Fruit fly (Drosophila melanogaster) whole organism, embryonic: ENCODE data around the gene Nep6.

Source experiments
- Atf3 ChIP-seq: fragments of 200-800 bp; sonication (Bioruptor generic); optimal IDR thresholded peaks from 3 replicates; lab custom pipeline; 2016; ENCODE audit warnings: missing biosample characterization, missing genetic modification characterization
- Bdp1 ChIP-seq: fragments of 200-800 bp; sonication (Bioruptor generic); optimal IDR thresholded peaks from 3 replicates; lab custom pipeline; 2016; ENCODE audit warnings: missing biosample characterization, missing genetic modification characterization
- CG10209 ChIP-seq: fragments of 200-800 bp; sonication (Bioruptor generic); optimal IDR thresholded peaks from 3 replicates; lab custom pipeline; 2017; ENCODE audit warnings: missing biosample characterization, mild to moderate bottlenecking, missing genetic modification characterization, missing genetic modification reagents
- CG10274 ChIP-seq: fragments of 200-800 bp; sonication (Bioruptor generic); optimal IDR thresholded peaks from 3 replicates; lab custom pipeline; 2017; ENCODE audit warnings: missing biosample characterization, mild to moderate bottlenecking, missing genetic modification characterization
- CG11085 ChIP-seq: fragments of 200-800 bp; sonication (Bioruptor generic); IDR thresholded peaks from 2 replicates; pipeline ENCODE4 v1.3.6; 2022; ENCODE audit warnings: missing biosample characterization, missing genetic modification characterization
- CG11093 ChIP-seq: fragments of 200-800 bp; sonication (Bioruptor generic); IDR thresholded peaks from 3 replicates; pipeline ENCODE4 v1.3.6; 2022; ENCODE audit warnings: missing biosample characterization, missing genetic modification characterization
- CG12769 ChIP-seq: fragments of 200-800 bp; sonication (Bioruptor generic); optimal IDR thresholded peaks from 2 replicates; lab custom pipeline; 2019; ENCODE audit warnings: missing biosample characterization, mild to moderate bottlenecking, missing genetic modification characterization, moderate library complexity
- CG14441 ChIP-seq: fragments of 200-800 bp; sonication (Bioruptor generic); IDR thresholded peaks from 2 replicates; pipeline ENCODE4 v1.3.6; 2022; ENCODE audit warnings: missing biosample characterization, missing genetic modification characterization
- CG1647 ChIP-seq: fragments of 200-800 bp; sonication (Bioruptor generic); optimal IDR thresholded peaks from 3 replicates; lab custom pipeline; 2016; ENCODE audit warnings: missing biosample characterization, missing genetic modification characterization
- CG17385 ChIP-seq: fragments of 200-800 bp; sonication (Bioruptor generic); optimal IDR thresholded peaks from 3 replicates; lab custom pipeline; 2018; ENCODE audit warnings: missing biosample characterization, mild to moderate bottlenecking, missing genetic modification characterization
- CG17612 ChIP-seq: fragments of 200-800 bp; sonication (Bioruptor generic); IDR thresholded peaks from 2 replicates; pipeline ENCODE4 v1.3.6; 2022; ENCODE audit warnings: missing biosample characterization, missing genetic modification characterization
- CG7839 ChIP-seq: fragments of 200-800 bp; sonication (Bioruptor generic); optimal IDR thresholded peaks from 3 replicates; lab custom pipeline; 2018; ENCODE audit warnings: missing biosample characterization, mild to moderate bottlenecking, missing genetic modification characterization, moderate library complexity
- CG7963 ChIP-seq: fragments of 200-800 bp; sonication (Bioruptor generic); IDR thresholded peaks from 3 replicates; pipeline ENCODE4 v1.3.6; 2022; ENCODE audit warnings: missing biosample characterization, missing genetic modification characterization; ENCODE audit not compliant: partially characterized antibody
- CG9797 ChIP-seq: fragments of 200-800 bp; sonication (Bioruptor generic); optimal IDR thresholded peaks from 3 replicates; lab custom pipeline; 2018; ENCODE audit warnings: missing biosample characterization, mild to moderate bottlenecking, missing genetic modification characterization
- Camta ChIP-seq: fragments of 200-800 bp; sonication (Bioruptor generic); optimal IDR thresholded peaks from 2 replicates; lab custom pipeline; 2016; ENCODE audit warnings: missing biosample characterization, missing genetic modification characterization
- Dp ChIP-seq: fragments of 200-800 bp; sonication (Bioruptor generic); optimal IDR thresholded peaks from 2 replicates; lab custom pipeline; 2018; ENCODE audit warnings: missing biosample characterization, mild to moderate bottlenecking, missing genetic modification characterization, moderate library complexity
- HLH4C ChIP-seq: fragments of 200-800 bp; sonication (Bioruptor generic); IDR thresholded peaks from 3 replicates; pipeline ENCODE4 v1.3.6; 2022; ENCODE audit warnings: missing biosample characterization, missing genetic modification characterization; ENCODE audit not compliant: partially characterized antibody
- Hmr ChIP-seq: fragments of 200-800 bp; sonication (Bioruptor generic); optimal IDR thresholded peaks from 3 replicates; lab custom pipeline; 2017; ENCODE audit warnings: mild to moderate bottlenecking, missing biosample characterization, missing genetic modification reagents, missing genetic modification characterization
- Hr39 ChIP-seq: fragments of >200 bp; optimal IDR thresholded peaks from 2 replicates; lab custom pipeline; 2017
- Vsx1 ChIP-seq: fragments of 200-800 bp; sonication (Bioruptor generic); optimal IDR thresholded peaks from 2 replicates; lab custom pipeline; 2017; ENCODE audit warnings: missing biosample characterization, mild to moderate bottlenecking, missing genetic modification characterization, missing genetic modification reagents
- aop ChIP-seq: fragments of 200-800 bp; sonication (Bioruptor generic); IDR thresholded peaks from 2 replicates; pipeline ENCODE4 v1.3.6; 2022; ENCODE audit warnings: missing biosample characterization, missing genetic modification characterization
- bbx ChIP-seq: fragments of 200-800 bp; sonication (Bioruptor generic); IDR thresholded peaks from 2 replicates; pipeline ENCODE4 v1.3.6; 2022; ENCODE audit warnings: missing biosample characterization, missing genetic modification characterization; ENCODE audit not compliant: partially characterized antibody
- cas ChIP-seq: fragments of 200-800 bp; sonication (Bioruptor generic); IDR thresholded peaks from 2 replicates; pipeline ENCODE4 v1.3.6; 2022; ENCODE audit warnings: missing biosample characterization, missing genetic modification characterization
- chn ChIP-seq: fragments of 200-800 bp; sonication (Bioruptor generic); optimal IDR thresholded peaks from 2 replicates; lab custom pipeline; 2016; ENCODE audit warnings: missing biosample characterization, missing genetic modification characterization
- corto ChIP-seq: fragments of 200-800 bp; sonication (Bioruptor generic); optimal IDR thresholded peaks from 2 replicates; lab custom pipeline; 2016; ENCODE audit warnings: missing biosample characterization, mild to moderate bottlenecking, missing genetic modification characterization, moderate library complexity
- crc ChIP-seq: fragments of 200-800 bp; sonication (Bioruptor generic); optimal IDR thresholded peaks from 2 replicates; lab custom pipeline; 2016; ENCODE audit warnings: missing biosample characterization, missing genetic modification characterization
- dm ChIP-seq: fragments of 200-800 bp; sonication (Bioruptor generic); optimal IDR thresholded peaks from 3 replicates; lab custom pipeline; 2016; ENCODE audit warnings: missing biosample characterization, missing genetic modification characterization
- en ChIP-seq: fragments of 200-800 bp; sonication (Bioruptor generic); optimal IDR thresholded peaks from 2 replicates; lab custom pipeline; 2016; ENCODE audit warnings: missing biosample characterization, missing genetic modification characterization
- gt ChIP-seq: fragments of 200-800 bp; sonication (Bioruptor generic); IDR thresholded peaks from 2 replicates; pipeline ENCODE4 v1.3.6; 2022; ENCODE audit warnings: missing biosample characterization, missing genetic modification characterization
- ham ChIP-seq: fragments of 200-800 bp; sonication (Bioruptor generic); IDR thresholded peaks from 2 replicates; pipeline ENCODE4 v1.3.6; 2022; ENCODE audit warnings: missing biosample characterization, missing genetic modification characterization
- hkb ChIP-seq, 2 experiments: fragments of 200-800 bp in 1 of 2; fragments of >200 bp in 1 of 2; sonication (Bioruptor generic) in 1 of 2; IDR thresholded peaks in 1 of 2; optimal IDR thresholded peaks in 1 of 2; 2 replicates each; pipeline versions ENCODE4 v1.3.6 to Lab custom; 2017 to 2022; ENCODE audit warnings: missing biosample characterization in 1 of 2, missing genetic modification characterization in 1 of 2
- jing ChIP-seq: fragments of 200-800 bp; sonication (Bioruptor generic); optimal IDR thresholded peaks from 2 replicates; lab custom pipeline; 2018; ENCODE audit warnings: missing biosample characterization, mild to moderate bottlenecking, missing genetic modification characterization
- knrl ChIP-seq: fragments of 200-800 bp; sonication (Bioruptor generic); IDR thresholded peaks from 3 replicates; pipeline ENCODE4 v1.3.6; 2022; ENCODE audit warnings: missing biosample characterization, missing genetic modification characterization; ENCODE audit not compliant: partially characterized antibody
- lab ChIP-seq: fragments of 200-800 bp; sonication (Bioruptor generic); optimal IDR thresholded peaks from 3 replicates; lab custom pipeline; 2017; ENCODE audit warnings: missing biosample characterization, missing genetic modification characterization, mild to moderate bottlenecking, moderate library complexity, missing genetic modification reagents
- lilli ChIP-seq: fragments of 200-800 bp; sonication (Bioruptor generic); optimal IDR thresholded peaks from 3 replicates; lab custom pipeline; 2016; ENCODE audit warnings: missing biosample characterization, missing genetic modification characterization
- lmd ChIP-seq: fragments of 200-800 bp; sonication (Bioruptor generic); IDR thresholded peaks from 2 replicates; pipeline ENCODE4 v1.3.6; 2022; ENCODE audit warnings: missing biosample characterization, missing genetic modification characterization
- pros ChIP-seq: fragments of 200-800 bp; sonication (Bioruptor generic); optimal IDR thresholded peaks from 3 replicates; lab custom pipeline; 2019; ENCODE audit warnings: missing biosample characterization, mild to moderate bottlenecking, missing genetic modification characterization, moderate library complexity
- sc ChIP-seq, 3 experiments: fragments of >200 bp in 2 of 3; fragments of 200-800 bp in 1 of 3; sonication (Bioruptor generic) in 1 of 3; optimal IDR thresholded peaks; 2 replicates in 2 of 3; 3 replicates in 1 of 3; lab custom pipeline; 2017; ENCODE audit warnings: mild to moderate bottlenecking in 1 of 3, missing biosample characterization in 1 of 3, missing genetic modification characterization in 1 of 3, missing genetic modification reagents in 1 of 3
- scrt ChIP-seq: fragments of 200-800 bp; sonication (Bioruptor generic); optimal IDR thresholded peaks from 2 replicates; lab custom pipeline; 2018; ENCODE audit warnings: missing biosample characterization, mild to moderate bottlenecking, missing genetic modification characterization, moderate library complexity
- so ChIP-seq: fragments of 200-800 bp; sonication (Bioruptor generic); IDR thresholded peaks from 3 replicates; pipeline ENCODE4 v1.3.6; 2022; ENCODE audit warnings: missing biosample characterization, missing genetic modification characterization
- sr ChIP-seq: fragments of 200-800 bp; sonication (Bioruptor generic); IDR thresholded peaks from 3 replicates; pipeline ENCODE4 v1.3.6; 2022; ENCODE audit warnings: missing biosample characterization, missing genetic modification characterization
- stwl ChIP-seq: fragments of 200-800 bp; sonication (Bioruptor generic); optimal IDR thresholded peaks from 3 replicates; lab custom pipeline; 2018; ENCODE audit warnings: missing biosample characterization, mild to moderate bottlenecking, missing genetic modification characterization, moderate library complexity
- unc-4 ChIP-seq: fragments of 200-800 bp; sonication (Bioruptor generic); IDR thresholded peaks from 2 replicates; pipeline ENCODE4 v1.3.6; 2022; ENCODE audit warnings: missing biosample characterization, missing genetic modification characterization; ENCODE audit not compliant: partially characterized antibody
- wek ChIP-seq: fragments of 200-800 bp; sonication (Bioruptor generic); optimal IDR thresholded peaks from 3 replicates; lab custom pipeline; 2018; ENCODE audit warnings: missing biosample characterization, mild to moderate bottlenecking, missing genetic modification characterization, moderate library complexity
- wor ChIP-seq: fragments of 200-800 bp; sonication (Bioruptor generic); IDR thresholded peaks from 2 replicates; pipeline ENCODE4 v1.3.6; 2022; ENCODE audit warnings: missing biosample characterization, missing genetic modification characterization
- yki ChIP-seq: fragments of >200 bp; optimal IDR thresholded peaks from 3 replicates; lab custom pipeline; 2018

The Nep6 gene

dm6 chrX:12765076-12765475 lies 36.4 kb upstream of the Nep6 start, which contains the start of gene Agpat1 (continued):
- TF ChIP-seq corto (GFP tag; lab: Kevin White, UChicago) (no peak), Dp (GFP tag; lab: Kevin White, UChicago) (peak; percentile 27), HLH4C (GFP tag; lab: Robert Waterston, UW) (peak; percentile 86), CG11085 (no peak), so (GFP tag; lab: Robert Waterston, UW) (no peak), Bdp1 (GFP tag; lab: Kevin White, UChicago) (no peak), pros (GFP tag; lab: Kevin White, UChicago) (no peak), jing (GFP tag; lab: Kevin White, UChicago) (no peak), CG12769 (tag; lab: Kevin White, UChicago) (no peak), stwl (peak; percentile 29), sc (optimal IDR thresholded peaks at IDR 0.05; lab: Kevin White, UChicago) (no peak), sc (GFP tag; optimal IDR thresholded peaks at IDR 0.05; lab: Kevin White, UChicago) (no peak), CG14441 (no peak), hkb (optimal IDR thresholded peaks at IDR 0.05; lab: Kevin White, UChicago) (no peak), hkb (GFP tag; IDR thresholded peaks at IDR 0.05; lab: Robert Waterston, UW) (no peak), CG7839 (no peak), CG7963 (GFP tag; lab: Robert Waterston, UW) (peak; percentile 83), crc (no peak), bbx (GFP tag; lab: Robert Waterston, UW) (peak; percentile 86), en (GFP tag; lab: Kevin White, UChicago) (no peak), dm (GFP tag; lab: Kevin White, UChicago) (no peak), Vsx1 (GFP tag; lab: Kevin White, UChicago) (no peak), cas (GFP tag; lab: Robert Waterston, UW) (no peak), unc-4 (GFP tag; lab: Robert Waterston, UW) (peak; percentile 80), gt (no peak), CG17385 (no peak), chn (GFP tag; lab: Kevin White, UChicago) (no peak), aop (GFP tag; lab: Robert Waterston, UW) (no peak), CG17612 (GFP tag; lab: Robert Waterston, UW) (no peak), sr (GFP tag; lab: Robert Waterston, UW) (no peak), Hmr (GFP tag; lab: Kevin White, UChicago) (no peak), Hr39 (lab: Kevin White, UChicago) (no peak), lilli (GFP tag; lab: Kevin White, UChicago) (no peak), CG11093 (GFP tag; lab: Robert Waterston, UW) (no peak), ham (GFP tag; lab: Robert Waterston, UW) (no peak), wek (GFP tag; lab: Kevin White, UChicago) (no peak), Atf3 (GFP tag; lab: Kevin White, UChicago) (no peak), scrt (GFP tag; lab: Kevin White, UChicago) (no peak), yki (lab: Kevin White, UChicago) (no peak), lmd (no peak), Camta (no peak), knrl (peak; percentile 76), CG10209 (GFP tag; lab: Kevin White, UChicago) (no peak), lab (GFP tag; lab: Kevin White, UChicago) (no peak), CG9797 (GFP tag; lab: Kevin White, UChicago) (no peak), wor (GFP tag; lab: Robert Waterston, UW) (no peak), CG1647 (GFP tag; lab: Kevin White, UChicago) (no peak), CG10274 (GFP tag; lab: Kevin White, UChicago) (no peak)
